Fruit fly (Drosophila melanogaster) whole organism, embryonic: ENCODE results near the gene mEFTs.

Source experiments
- ATbp ChIP-seq: fragments of 200-800 bp; sonication (Bioruptor generic); optimal IDR thresholded peaks from 2 replicates; lab custom pipeline; 2017; ENCODE audit warnings: missing biosample characterization, mild to moderate bottlenecking, missing genetic modification characterization, missing genetic modification reagents
- Ada2b ChIP-seq: fragments of 200-800 bp; sonication (Bioruptor generic); IDR thresholded peaks from 2 replicates; pipeline ENCODE4 v1.3.6; 2022; ENCODE audit warnings: missing biosample characterization, missing genetic modification characterization
- CG10543 ChIP-seq: fragments of 200-800 bp; sonication (Bioruptor generic); optimal IDR thresholded peaks from 3 replicates; lab custom pipeline; 2017; ENCODE audit warnings: missing biosample characterization, mild to moderate bottlenecking, missing genetic modification characterization, moderate library complexity
- CG10959 ChIP-seq: fragments of 200-800 bp; sonication (Bioruptor generic); IDR thresholded peaks from 2 replicates; pipeline ENCODE4 v1.3.6; 2022; ENCODE audit warnings: missing biosample characterization, missing genetic modification characterization
- CG11085 ChIP-seq: fragments of 200-800 bp; sonication (Bioruptor generic); IDR thresholded peaks from 2 replicates; pipeline ENCODE4 v1.3.6; 2022; ENCODE audit warnings: missing biosample characterization, missing genetic modification characterization
- CG12155 ChIP-seq: fragments of 200-800 bp; sonication (Bioruptor generic); optimal IDR thresholded peaks from 3 replicates; lab custom pipeline; 2016; ENCODE audit warnings: missing biosample characterization, missing genetic modification characterization
- CG15269 ChIP-seq: fragments of 200-800 bp; sonication (Bioruptor generic); optimal IDR thresholded peaks from 2 replicates; lab custom pipeline; 2018; ENCODE audit warnings: missing biosample characterization, mild to moderate bottlenecking, missing genetic modification characterization, moderate library complexity
- CG1647 ChIP-seq: fragments of 200-800 bp; sonication (Bioruptor generic); optimal IDR thresholded peaks from 3 replicates; lab custom pipeline; 2016; ENCODE audit warnings: missing biosample characterization, missing genetic modification characterization
- CG18011 ChIP-seq: fragments of 200-800 bp; sonication (Bioruptor generic); optimal IDR thresholded peaks from 2 replicates; lab custom pipeline; 2017; ENCODE audit warnings: missing biosample characterization, missing genetic modification characterization, mild to moderate bottlenecking, moderate library complexity, missing genotype
- CG18764 ChIP-seq: fragments of 200-800 bp; sonication (Bioruptor generic); optimal IDR thresholded peaks from 3 replicates; lab custom pipeline; 2016; ENCODE audit warnings: missing biosample characterization, missing genetic modification characterization
- CG2120 ChIP-seq: fragments of 200-800 bp; sonication (Bioruptor generic); optimal IDR thresholded peaks from 3 replicates; lab custom pipeline; 2016; ENCODE audit warnings: missing biosample characterization, missing genetic modification characterization
- CG2712 ChIP-seq: fragments of 200-800 bp; optimal IDR thresholded peaks from 3 replicates; lab custom pipeline; 2019; ENCODE audit warnings: missing biosample characterization, mild to moderate bottlenecking, missing genetic modification characterization, moderate library complexity
- CG31388 ChIP-seq: fragments of 200-800 bp; sonication (Bioruptor generic); optimal IDR thresholded peaks from 2 replicates; lab custom pipeline; 2016; ENCODE audit warnings: missing biosample characterization, missing genetic modification characterization
- CG3163 ChIP-seq: fragments of 200-800 bp; sonication (Bioruptor generic); optimal IDR thresholded peaks from 3 replicates; lab custom pipeline; 2016; ENCODE audit warnings: missing biosample characterization, missing genetic modification characterization
- CG33213 ChIP-seq: fragments of 200-800 bp; sonication (Bioruptor generic); optimal IDR thresholded peaks from 3 replicates; lab custom pipeline; 2016; ENCODE audit warnings: missing biosample characterization, missing genetic modification characterization
- CG34376 ChIP-seq: fragments of 200-800 bp; sonication (Bioruptor generic); optimal IDR thresholded peaks from 2 replicates; lab custom pipeline; 2018; ENCODE audit warnings: missing biosample characterization, mild to moderate bottlenecking, missing genetic modification characterization
- CG4854 ChIP-seq: fragments of 200-800 bp; sonication (Bioruptor generic); optimal IDR thresholded peaks from 2 replicates; lab custom pipeline; 2016; ENCODE audit warnings: missing biosample characterization, missing genetic modification characterization, inconsistent platforms
- CG6254 ChIP-seq: fragments of 200-800 bp; sonication (Bioruptor generic); optimal IDR thresholded peaks from 3 replicates; lab custom pipeline; 2017; ENCODE audit warnings: mild to moderate bottlenecking, missing biosample characterization, missing genetic modification reagents, missing genetic modification characterization
- CG7357 ChIP-seq: fragments of 200-800 bp; sonication (Bioruptor generic); IDR thresholded peaks from 3 replicates; pipeline ENCODE4 v1.3.6; 2022; ENCODE audit warnings: missing biosample characterization, missing genetic modification characterization
- CG7556 ChIP-seq: fragments of 200-800 bp; sonication (Bioruptor generic); optimal IDR thresholded peaks from 2 replicates; lab custom pipeline; 2017; ENCODE audit warnings: missing biosample characterization, mild to moderate bottlenecking, missing genetic modification characterization
- CG8089 ChIP-seq: fragments of 200-800 bp; sonication (Bioruptor generic); optimal IDR thresholded peaks from 3 replicates; lab custom pipeline; 2016; ENCODE audit warnings: missing biosample characterization, missing genetic modification characterization
- CkIIα-i1 ChIP-seq: fragments of 200-800 bp; sonication (Bioruptor generic); IDR thresholded peaks from 2 replicates; pipeline ENCODE4 v1.3.6; 2022; ENCODE audit warnings: missing biosample characterization, missing genetic modification characterization
- D ChIP-seq, 2 experiments: fragments of 200-800 bp in 1 of 2; fragments of >200 bp in 1 of 2; sonication (Bioruptor generic) in 1 of 2; optimal IDR thresholded peaks; 2 replicates in 1 of 2; 3 replicates in 1 of 2; lab custom pipeline; 2017; ENCODE audit warnings: mild to moderate bottlenecking in 1 of 2, missing biosample characterization in 1 of 2, missing genetic modification characterization in 1 of 2, missing genetic modification reagents in 1 of 2
- Fer3 ChIP-seq: fragments of 200-800 bp; sonication (Bioruptor generic); optimal IDR thresholded peaks from 2 replicates; lab custom pipeline; 2018; ENCODE audit warnings: missing biosample characterization, mild to moderate bottlenecking, missing genetic modification characterization, moderate library complexity
- HmgZ ChIP-seq: fragments of 200-800 bp; sonication (Bioruptor generic); optimal IDR thresholded peaks from 2 replicates; lab custom pipeline; 2018; ENCODE audit warnings: missing biosample characterization, mild to moderate bottlenecking, missing genetic modification characterization
- Nf-YB ChIP-seq: fragments of 200-800 bp; sonication (Bioruptor generic); optimal IDR thresholded peaks from 3 replicates; lab custom pipeline; 2019; ENCODE audit warnings: missing biosample characterization, mild to moderate bottlenecking, missing genetic modification characterization, moderate library complexity
- Rx ChIP-seq: fragments of 200-800 bp; sonication (Bioruptor generic); IDR thresholded peaks from 2 replicates; pipeline ENCODE4 v1.3.6; 2022; ENCODE audit warnings: missing biosample characterization, missing genetic modification characterization
- Spps ChIP-seq: fragments of 200-800 bp; sonication (Bioruptor generic); optimal IDR thresholded peaks from 2 replicates; lab custom pipeline; 2018; ENCODE audit warnings: missing biosample characterization, mild to moderate bottlenecking, missing genetic modification characterization
- Trl ChIP-seq, 3 experiments: fragments of >200 bp in 2 of 3; fragments of 200-800 bp in 1 of 3; sonication (Bioruptor generic) in 1 of 3; optimal IDR thresholded peaks; 2 replicates in 1 of 3; 3 replicates in 2 of 3; lab custom pipeline; 2016 to 2017; ENCODE audit warnings: missing biosample characterization in 1 of 3, missing genetic modification characterization in 1 of 3
- Vsx1 ChIP-seq: fragments of 200-800 bp; sonication (Bioruptor generic); optimal IDR thresholded peaks from 2 replicates; lab custom pipeline; 2017; ENCODE audit warnings: missing biosample characterization, mild to moderate bottlenecking, missing genetic modification characterization, missing genetic modification reagents
- bcd ChIP-seq: fragments of 200-800 bp; sonication (Bioruptor generic); optimal IDR thresholded peaks from 2 replicates; lab custom pipeline; 2017; ENCODE audit warnings: missing biosample characterization, mild to moderate bottlenecking, missing genetic modification characterization
- cg ChIP-seq: fragments of 200-800 bp; sonication (Bioruptor generic); optimal IDR thresholded peaks from 3 replicates; lab custom pipeline; 2019; ENCODE audit warnings: missing biosample characterization, mild to moderate bottlenecking, missing genetic modification characterization, moderate library complexity
- cwo ChIP-seq: fragments of 200-800 bp; sonication (Bioruptor generic); optimal IDR thresholded peaks from 3 replicates; lab custom pipeline; 2017; ENCODE audit warnings: missing biosample characterization, missing genetic modification characterization, mild to moderate bottlenecking, moderate library complexity, missing genetic modification reagents
- fu2 ChIP-seq: fragments of 200-800 bp; sonication (Bioruptor generic); optimal IDR thresholded peaks from 2 replicates; lab custom pipeline; 2016; ENCODE audit warnings: missing biosample characterization, missing genetic modification characterization
- grau ChIP-seq: fragments of 200-800 bp; optimal IDR thresholded peaks from 3 replicates; lab custom pipeline; 2019; ENCODE audit warnings: missing biosample characterization, mild to moderate bottlenecking, missing genetic modification characterization, moderate library complexity
- gsb ChIP-seq: fragments of 200-800 bp; sonication (Bioruptor generic); IDR thresholded peaks from 2 replicates; pipeline ENCODE4 v1.3.6; 2022; ENCODE audit warnings: missing biosample characterization, missing genetic modification characterization
- gsb-n ChIP-seq: fragments of 200-800 bp; sonication (Bioruptor generic); optimal IDR thresholded peaks from 3 replicates; lab custom pipeline; 2018; ENCODE audit warnings: missing biosample characterization, mild to moderate bottlenecking, missing genetic modification characterization
- gt ChIP-seq: fragments of 200-800 bp; sonication (Bioruptor generic); IDR thresholded peaks from 2 replicates; pipeline ENCODE4 v1.3.6; 2022; ENCODE audit warnings: missing biosample characterization, missing genetic modification characterization
- nom ChIP-seq: fragments of 200-800 bp; sonication (Bioruptor generic); optimal IDR thresholded peaks from 2 replicates; lab custom pipeline; 2017; ENCODE audit warnings: missing biosample characterization, missing genetic modification characterization, mild to moderate bottlenecking, moderate library complexity, missing genetic modification reagents
- pho ChIP-seq: fragments of 200-800 bp; sonication (Bioruptor generic); optimal IDR thresholded peaks from 2 replicates; lab custom pipeline; 2016; ENCODE audit warnings: missing biosample characterization, missing genetic modification characterization
- pros ChIP-seq: fragments of 200-800 bp; sonication (Bioruptor generic); optimal IDR thresholded peaks from 3 replicates; lab custom pipeline; 2019; ENCODE audit warnings: missing biosample characterization, mild to moderate bottlenecking, missing genetic modification characterization, moderate library complexity
- sisA ChIP-seq: fragments of 200-800 bp; sonication (Bioruptor generic); IDR thresholded peaks from 2 replicates; pipeline ENCODE4 v1.3.6; 2022; ENCODE audit warnings: missing biosample characterization, missing genetic modification characterization
- stc ChIP-seq: fragments of 200-800 bp; sonication (Bioruptor generic); IDR thresholded peaks from 2 replicates; pipeline ENCODE4 v1.3.6; 2022; ENCODE audit warnings: missing biosample characterization, missing genetic modification characterization
- tup ChIP-seq: fragments of 200-800 bp; sonication (Bioruptor generic); optimal IDR thresholded peaks from 2 replicates; lab custom pipeline; 2016; ENCODE audit warnings: missing biosample characterization, mild to moderate bottlenecking, missing genetic modification characterization, moderate library complexity
- z ChIP-seq: fragments of 200-800 bp; sonication (Bioruptor generic); IDR thresholded peaks from 3 replicates; pipeline ENCODE4 v1.3.6; 2022; ENCODE audit warnings: missing biosample characterization, missing genetic modification characterization

Gene mEFTs

dm6 chr2L:17472582-17473524 is 28.1 kb downstream of the mEFTs start, which contains the start of gene BicD (continued):
- TF ChIP-seq Rx (GFP tag; lab: Robert Waterston, UW) (no peak), Nf-YB (no peak), CG18764 (no peak), CkIIα-i1 (GFP tag; lab: Robert Waterston, UW) (no peak), HmgZ (tag; lab: Kevin White, UChicago) (peak; percentile 73), CG3163 (GFP tag; lab: Kevin White, UChicago) (peak; percentile 5), stc (GFP tag; lab: Robert Waterston, UW) (no peak), gsb-n (tag; lab: Kevin White, UChicago) (peak; percentile 3), Fer3 (tag; lab: Kevin White, UChicago) (peak; percentile 5), CG8089 (GFP tag; lab: Kevin White, UChicago) (no peak), pros (GFP tag; lab: Kevin White, UChicago) (no peak), sisA (GFP tag; lab: Robert Waterston, UW) (no peak), CG10959 (no peak), CG7357 (peak; percentile 91), CG6254 (GFP tag; lab: Kevin White, UChicago) (peak; percentile 7), nom (peak; percentile 35), gt (GFP tag; lab: Robert Waterston, UW) (no peak), CG31388 (no peak), CG2712 (tag; lab: Kevin White, UChicago) (peak; percentile 60), ATbp (GFP tag; lab: Kevin White, UChicago) (no peak), z (GFP tag; lab: Robert Waterston, UW) (no peak), CG10543 (GFP tag; lab: Kevin White, UChicago) (peak; percentile 12)

dm6 chr2L:17471524-17471923 is 29.4 kb downstream of the mEFTs start, which contains the start of gene Sgt:
Gene Sgt, plus strand, starts transcription at chr2L:17471603.
- peak; percentile 11 for TF ChIP-seq HmgZ (tag; lab: Kevin White, UChicago)
- TF ChIP-seq cg (GFP tag; lab: Kevin White, UChicago) = peak; percentile 37
- TF ChIP-seq cwo (GFP tag; lab: Kevin White, UChicago) = peak; percentile 93
- no peak for TF ChIP-seq Spps (tag; lab: Kevin White, UChicago)
- TF ChIP-seq grau = peak; percentile 4
- peak; percentile 10 for TF ChIP-seq CG18011 (GFP tag; lab: Kevin White, UChicago)
- TF ChIP-seq Trl (optimal IDR thresholded peaks at IDR 0.05; lab: Kevin White, UChicago) = peak; percentile 41 to 59
- TF ChIP-seq Trl (GFP tag; optimal IDR thresholded peaks at IDR 0.05; lab: Kevin White, UChicago) = no peak
- TF ChIP-seq CG12155 (GFP tag; lab: Kevin White, UChicago) = no peak
- TF ChIP-seq CG2120 (GFP tag; lab: Kevin White, UChicago) = peak; percentile 11
- TF ChIP-seq CG3163 (GFP tag; lab: Kevin White, UChicago) = peak; percentile 29

DNA sequence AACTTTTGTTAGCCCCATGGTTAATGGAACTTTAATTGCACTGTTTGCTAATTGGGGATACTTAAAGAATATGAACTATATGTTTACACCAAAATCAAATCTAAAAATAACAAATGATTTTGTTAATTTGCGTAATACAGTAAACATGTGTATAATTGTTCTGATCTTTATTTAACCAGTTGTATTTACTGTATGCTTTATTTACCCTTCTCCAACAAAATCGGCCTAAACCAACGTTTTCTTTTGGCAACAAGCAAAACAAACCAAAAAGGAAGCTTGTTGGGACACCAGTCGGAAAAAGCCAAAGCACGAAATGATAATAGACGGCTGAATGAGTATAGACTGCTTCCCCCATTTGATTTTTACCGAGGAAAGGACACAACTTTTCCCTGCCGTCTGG is 30.3 kb downstream of the mEFTs start:
- TF ChIP-seq CG33213 (GFP tag; lab: Kevin White, UChicago) = peak; percentile 22
- TF ChIP-seq Ada2b (GFP tag; lab: Robert Waterston, UW) = no peak
- peak; percentile 26; the same call in 1 of the 2 replicates for TF ChIP-seq CG11085 (GFP tag; lab: Robert Waterston, UW)
- peak; percentile 57 for TF ChIP-seq CG34376 (GFP tag; lab: Kevin White, UChicago)
- peak; percentile 34 for TF ChIP-seq fu2
- TF ChIP-seq CG4854 (GFP tag; lab: Kevin White, UChicago) = peak; percentile 66
- TF ChIP-seq CG15269 (tag; lab: Kevin White, UChicago) = peak; percentile 56
- TF ChIP-seq bcd (GFP tag; lab: Kevin White, UChicago) = peak; percentile 55
- TF ChIP-seq grau = peak; percentile 54
- TF ChIP-seq CG7556 (GFP tag; lab: Kevin White, UChicago) = peak; percentile 52
- TF ChIP-seq pho = peak; percentile 59
- peak; percentile 66 for TF ChIP-seq gsb (GFP tag; lab: Robert Waterston, UW)
- peak; percentile 26 for TF ChIP-seq CG1647 (GFP tag; lab: Kevin White, UChicago)
- peak; percentile 62 for TF ChIP-seq cwo (GFP tag; lab: Kevin White, UChicago)
- TF ChIP-seq CG3163 (GFP tag; lab: Kevin White, UChicago) = peak; percentile 14
- peak; percentile 33 for TF ChIP-seq Vsx1 (GFP tag; lab: Kevin White, UChicago)
- TF ChIP-seq D (optimal IDR thresholded peaks at IDR 0.05; lab: Kevin White, UChicago) = no peak
- TF ChIP-seq D (GFP tag; optimal IDR thresholded peaks at IDR 0.05; lab: Kevin White, UChicago) = no peak
- TF ChIP-seq tup (GFP tag; lab: Kevin White, UChicago) = peak; percentile 14
